Worm (Caenorhabditis elegans): ENCODE measurements around the gene skr-15.

Gene skr-15

DNA sequence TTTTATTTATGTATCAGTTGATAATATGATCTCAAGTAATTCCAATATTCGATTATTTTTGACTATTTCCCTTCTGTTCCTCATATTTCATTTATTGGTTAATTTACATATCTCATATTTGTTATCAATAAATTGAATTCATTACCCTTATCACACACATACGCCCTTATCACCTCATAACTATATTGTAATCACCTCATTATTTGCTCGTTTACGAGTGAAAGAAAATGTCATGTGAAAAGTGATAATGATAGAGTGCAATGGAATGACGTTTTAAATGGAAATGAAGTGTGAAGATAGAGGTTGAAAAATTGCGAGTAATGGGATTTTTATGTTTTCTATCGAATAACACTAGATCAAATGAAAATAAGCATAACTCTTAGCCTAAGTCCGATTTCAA is 37.4 kb upstream of the skr-15 start (continued):
- TF ChIP-seq nhr-67 (tag; optimal IDR thresholded peaks at IDR 0.05) = no peak
- TF ChIP-seq unc-39 (tag; optimal IDR thresholded peaks at IDR 0.05) = no peak

DNA sequence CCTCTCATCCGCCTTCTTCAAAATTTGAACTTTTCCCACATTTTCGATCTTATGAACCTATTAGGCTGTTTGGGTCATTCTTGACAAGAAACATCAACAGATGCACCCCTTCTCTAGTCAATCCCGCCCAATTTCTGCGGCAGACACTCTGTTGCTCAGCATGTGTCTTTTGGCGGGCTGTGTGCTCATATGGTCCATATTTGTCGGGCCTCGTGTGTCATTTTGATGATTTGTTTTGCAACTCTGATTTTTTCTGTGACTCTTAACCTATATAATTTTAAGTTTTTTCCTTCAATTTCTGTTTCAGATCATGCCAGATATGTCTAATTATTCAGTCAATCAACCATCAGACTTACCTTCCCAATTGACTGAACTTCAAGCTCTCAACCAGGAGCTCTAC is 36.8 kb upstream of the skr-15 start, which contains the start of gene T24E12.13:
TSS of gene T24E12.13 (plus strand) at position 301 of the 400 bp plus-strand sequence.
- TF ChIP-seq elt-2 (tag; optimal IDR thresholded peaks at IDR 0.05) = no peak
- no peak for TF ChIP-seq nhr-12 (tag; optimal IDR thresholded peaks at IDR 0.05)
- TF ChIP-seq ceh-82 (tag; optimal IDR thresholded peaks at IDR 0.05) = no peak
- no peak for TF ChIP-seq ceh-28 (tag; optimal IDR thresholded peaks at IDR 0.05)
- TF ChIP-seq eor-1 (tag; optimal IDR thresholded peaks at IDR 0.05) = no peak
- TF ChIP-seq tbx-2 (tag; optimal IDR thresholded peaks at IDR 0.05) = no peak

DNA sequence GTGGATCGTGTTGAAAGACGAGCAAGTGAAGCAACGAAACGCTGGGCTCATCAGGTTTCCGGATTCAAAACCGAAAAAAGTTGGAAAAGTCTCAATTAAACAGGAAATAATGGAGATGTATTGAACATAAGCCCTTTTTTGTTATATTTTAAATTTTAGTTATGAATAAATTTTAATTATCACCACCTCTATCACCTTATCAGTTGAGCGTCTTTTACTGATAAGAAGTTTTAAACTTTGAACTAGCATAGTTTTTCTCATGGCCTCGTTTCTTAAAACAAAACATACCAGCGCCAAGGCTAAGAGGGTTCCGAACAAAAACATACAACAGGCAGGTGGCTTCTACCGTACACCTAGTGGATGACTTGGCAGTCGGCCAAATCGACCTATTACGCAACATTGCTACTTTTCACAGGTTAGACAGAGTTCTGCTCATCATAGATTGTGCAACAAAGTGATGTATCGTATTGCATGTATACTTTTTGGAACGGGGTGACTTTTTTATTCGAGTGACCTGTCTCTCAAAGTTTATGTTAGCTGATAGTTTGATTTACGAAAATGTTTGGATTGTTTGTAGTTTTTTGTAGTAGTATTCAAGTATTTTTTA is 35.5 kb upstream of the skr-15 start:
- TF ChIP-seq egl-5 (tag; optimal IDR thresholded peaks at IDR 0.05) (no peak), pqm-1 (tag; optimal IDR thresholded peaks at IDR 0.05) (peak; percentile 7), elt-2 (tag; optimal IDR thresholded peaks at IDR 0.05) (peak; percentile 58)

DNA sequence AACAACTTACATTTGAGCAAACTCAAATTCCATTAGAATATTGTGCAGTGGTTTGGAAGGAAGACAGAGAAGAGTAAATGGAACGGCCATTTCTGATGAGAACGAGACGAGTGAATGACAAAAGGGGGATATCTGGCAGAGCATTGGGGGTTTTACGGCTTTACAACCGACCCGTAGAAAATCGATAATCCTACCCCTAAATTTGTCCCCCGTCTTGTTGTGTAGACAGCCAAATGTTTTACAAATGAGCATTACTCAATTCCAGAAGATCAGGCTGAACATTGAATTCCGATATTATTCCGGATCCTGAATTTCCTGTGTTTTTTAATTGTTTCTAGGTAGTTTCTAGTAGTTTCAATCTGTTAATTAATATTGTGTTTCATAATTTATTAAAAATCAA is 30.6 kb upstream of the skr-15 start, which contains the start of gene fbxb-99:
TSS of gene fbxb-99 (minus strand) at position 101 of the 400 bp plus-strand sequence.
- TF ChIP-seq ztf-11 (tag; optimal IDR thresholded peaks at IDR 0.05) (no peak), elt-2 (tag; optimal IDR thresholded peaks at IDR 0.05) (no peak), unc-62 (GFP tag; optimal IDR thresholded peaks at IDR 0.05) (no peak), pqm-1 (tag; optimal IDR thresholded peaks at IDR 0.05) (no peak), pha-4 (tag; optimal IDR thresholded peaks at IDR 0.05) (no peak), lsy-12 (tag; optimal IDR thresholded peaks at IDR 0.05) (no peak)

DNA sequence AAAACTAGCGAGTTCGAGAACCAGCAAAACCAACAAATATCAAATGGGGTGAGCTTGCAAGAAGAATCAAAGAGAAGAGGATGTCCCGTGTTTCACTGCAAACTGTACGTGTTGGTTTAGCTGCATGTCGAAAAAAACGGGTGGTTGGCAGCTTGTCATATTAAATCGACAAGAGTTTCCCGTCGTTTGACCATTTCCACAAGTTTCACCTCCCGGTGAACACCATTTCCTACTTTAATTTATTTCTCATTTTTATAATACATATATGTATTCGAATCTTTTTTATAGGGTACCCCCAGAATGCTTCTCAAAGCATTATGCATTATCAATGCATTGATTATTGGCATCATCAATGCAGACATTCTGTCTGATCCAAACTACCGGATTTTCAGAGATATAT is 28.6 kb upstream of the skr-15 start, which contains the start of gene Y8A9A.2:
TSS of gene Y8A9A.2 (plus strand) at position 301 of the 400 bp plus-strand sequence.
- TF ChIP-seq nhr-12 (tag; optimal IDR thresholded peaks at IDR 0.05) (no peak), nhr-77 (tag; optimal IDR thresholded peaks at IDR 0.05) (no peak), daf-12 (tag; optimal IDR thresholded peaks at IDR 0.05) (no peak), egl-5 (tag; optimal IDR thresholded peaks at IDR 0.05) (no peak), fos-1 (tag; optimal IDR thresholded peaks at IDR 0.05) (no peak), nfya-1 (tag; optimal IDR thresholded peaks at IDR 0.05; ENCODE audit: insufficient read depth) (no peak), nhr-43 (tag; optimal IDR thresholded peaks at IDR 0.05; ENCODE audit: poor library complexity, severe bottlenecking) (no peak), aly-2 (tag; optimal IDR thresholded peaks at IDR 0.05) (no peak), R02D3.7 (tag; optimal IDR thresholded peaks at IDR 0.05) (no peak), nhr-23 (tag; optimal IDR thresholded peaks at IDR 0.05) (no peak), eor-1 (tag; optimal IDR thresholded peaks at IDR 0.05) (no peak), egl-27 (tag; optimal IDR thresholded peaks at IDR 0.05) (no peak), tbx-2 (tag; optimal IDR thresholded peaks at IDR 0.05) (no peak), fkh-2 (tag; optimal IDR thresholded peaks at IDR 0.05) (no peak), pqm-1 (tag; optimal IDR thresholded peaks at IDR 0.05) (no peak), zag-1 (tag; optimal IDR thresholded peaks at IDR 0.05) (no peak), ceh-9 (tag; optimal IDR thresholded peaks at IDR 0.05) (no peak), jun-1 (tag; optimal IDR thresholded peaks at IDR 0.05) (no peak), lin-39 (tag; optimal IDR thresholded peaks at IDR 0.05) (no peak), ztf-11 (tag; optimal IDR thresholded peaks at IDR 0.05) (no peak)

DNA sequence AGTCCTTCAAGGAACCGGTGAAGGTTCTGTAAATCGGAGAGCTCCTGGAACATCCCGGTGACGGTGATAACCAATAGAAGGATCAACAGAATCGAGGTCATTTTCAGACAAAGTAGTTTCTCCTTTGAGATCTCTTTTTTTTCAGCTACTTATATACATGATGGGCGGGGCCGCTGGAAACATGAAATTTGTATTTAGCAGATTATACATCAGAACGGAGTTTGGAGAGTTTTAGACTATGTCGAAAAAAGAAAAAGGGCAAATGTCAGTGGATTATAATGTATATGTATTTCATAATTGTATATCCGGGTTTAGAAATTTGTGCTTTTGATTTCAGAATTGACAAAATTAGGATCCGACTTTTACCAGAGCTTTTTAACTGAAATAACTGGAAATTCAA is 20.7 kb upstream of the skr-15 start, which contains the start of gene ins-32:
TSS of gene ins-32 (minus strand) at position 101 of the 400 bp plus-strand sequence.
- TF ChIP-seq fkh-2 (tag; optimal IDR thresholded peaks at IDR 0.05) (no peak), nhr-76 (tag; optimal IDR thresholded peaks at IDR 0.05) (no peak), ZK546.5 (tag; optimal IDR thresholded peaks at IDR 0.05) (no peak), tbx-2 (tag; optimal IDR thresholded peaks at IDR 0.05) (no peak), pqm-1 (tag; optimal IDR thresholded peaks at IDR 0.05) (no peak)
